Worm (Caenorhabditis elegans): ENCODE data around the gene pde-12.

Gene pde-12

DNA sequence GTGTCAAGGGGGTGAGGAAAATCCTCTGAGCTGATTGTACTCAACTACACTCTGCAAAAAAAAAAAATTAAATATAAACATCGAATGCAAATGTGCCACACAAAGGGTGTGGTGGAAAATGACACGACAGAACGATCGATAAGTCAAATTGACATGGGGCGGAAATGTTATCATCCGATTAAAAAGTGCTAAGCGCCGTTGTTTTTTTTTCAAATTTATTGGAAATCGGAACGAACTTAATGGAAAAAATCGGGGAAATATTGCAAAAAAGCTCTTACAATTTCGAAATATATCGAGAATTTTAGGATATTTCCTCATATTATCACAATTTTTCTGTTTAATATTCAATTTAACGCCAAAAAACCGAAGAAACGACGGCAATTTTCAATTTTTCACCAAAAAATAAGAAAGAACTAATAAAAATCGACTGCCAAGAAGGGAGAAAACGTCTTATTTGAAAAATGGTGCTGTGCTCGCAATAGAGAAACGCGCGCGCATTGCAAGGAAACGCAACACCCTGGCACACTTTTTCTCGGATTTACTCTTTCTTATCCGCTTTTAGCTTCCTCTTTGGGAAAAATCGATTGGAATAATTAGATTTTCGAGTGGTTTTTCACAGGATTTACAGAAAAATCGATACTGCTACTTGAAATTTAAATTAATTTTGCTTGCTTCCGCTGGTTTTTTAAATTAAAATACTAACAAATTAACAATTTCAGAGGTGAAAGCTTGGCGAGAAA, 24.0 kb upstream of the pde-12 start, which contains the start of the genes cey-4 and vps-50:
Gene cey-4, minus strand, starts transcription at position 51 of the 740 bp plus-strand sequence.
Gene vps-50, plus strand, starts transcription at position 541 of the 740 bp plus-strand sequence.
- TF ChIP-seq ref-1 (GFP tag; conservative IDR thresholded peaks at IDR 0.05) (no peak), ztf-23 (GFP tag; IDR thresholded peaks at IDR 0.05) (no peak), T22C8.4 (GFP tag; IDR thresholded peaks at IDR 0.05) (peak; percentile 30; the same call in 1 of the 2 replicates), klf-2 (GFP tag; conservative IDR thresholded peaks at IDR 0.05) (no peak), med-1 (GFP tag; optimal IDR thresholded peaks at IDR 0.05; ENCODE audit: insufficient read depth) (no peak), ztf-29 (GFP tag; IDR thresholded peaks at IDR 0.05) (no peak), cog-1 (tag; optimal IDR thresholded peaks at IDR 0.05) (peak; percentile 35)

DNA sequence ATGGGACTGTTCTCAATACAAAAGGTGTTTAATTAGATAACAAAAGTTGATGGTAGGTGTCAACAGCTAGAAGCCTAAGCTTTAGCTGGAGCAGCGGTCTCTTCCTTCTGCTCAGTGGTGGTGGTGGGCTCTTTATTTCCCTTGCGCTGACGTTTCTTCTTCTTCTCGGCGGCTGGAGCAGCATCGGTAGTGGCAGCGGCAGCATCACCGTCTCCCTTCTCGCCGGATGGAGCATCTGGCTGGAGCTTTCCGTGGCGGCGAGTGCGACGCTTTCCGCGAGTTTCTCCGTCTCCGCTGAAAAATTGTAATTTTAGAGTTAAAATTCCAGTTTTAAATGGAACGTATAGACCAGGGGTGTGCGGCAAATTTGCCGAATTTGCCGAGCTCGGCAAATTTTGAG, 22.3 kb upstream of the pde-12 start:
- TF ChIP-seq ref-1 (GFP tag; conservative IDR thresholded peaks at IDR 0.05) (no peak), T22C8.4 (GFP tag; IDR thresholded peaks at IDR 0.05) (no peak), tab-1 (GFP tag; IDR thresholded peaks at IDR 0.05) (no peak), ztf-29 (GFP tag; IDR thresholded peaks at IDR 0.05) (no peak), cog-1 (tag; optimal IDR thresholded peaks at IDR 0.05) (no peak), med-1 (GFP tag; optimal IDR thresholded peaks at IDR 0.05; ENCODE audit: insufficient read depth) (no peak), klf-2 (GFP tag; conservative IDR thresholded peaks at IDR 0.05) (no peak), ztf-23 (GFP tag; IDR thresholded peaks at IDR 0.05) (no peak), flt-1 (GFP tag; IDR thresholded peaks at IDR 0.05) (no peak)

DNA sequence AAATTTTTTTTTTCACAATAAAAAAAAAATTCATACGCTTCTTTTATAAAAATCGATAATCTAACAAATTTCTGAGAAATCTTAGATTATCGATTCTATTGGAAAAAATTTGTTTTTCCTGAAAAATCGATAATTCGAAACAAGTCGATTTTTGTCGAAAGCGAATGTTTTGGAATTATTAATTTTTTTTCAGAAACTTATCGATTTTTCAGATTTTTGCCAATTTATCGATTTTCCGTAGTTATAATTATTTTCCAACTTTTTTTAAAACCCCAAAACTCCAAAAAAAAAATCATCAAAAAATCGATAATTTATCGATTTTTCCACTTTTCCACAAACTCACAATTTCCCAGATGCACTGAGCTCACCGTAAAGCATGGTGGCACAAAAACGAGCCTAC, 16.6 kb upstream of the pde-12 start:
- TF ChIP-seq ref-1 (GFP tag; conservative IDR thresholded peaks at IDR 0.05) (no peak), T22C8.4 (GFP tag; IDR thresholded peaks at IDR 0.05) (peak; percentile 84)

DNA sequence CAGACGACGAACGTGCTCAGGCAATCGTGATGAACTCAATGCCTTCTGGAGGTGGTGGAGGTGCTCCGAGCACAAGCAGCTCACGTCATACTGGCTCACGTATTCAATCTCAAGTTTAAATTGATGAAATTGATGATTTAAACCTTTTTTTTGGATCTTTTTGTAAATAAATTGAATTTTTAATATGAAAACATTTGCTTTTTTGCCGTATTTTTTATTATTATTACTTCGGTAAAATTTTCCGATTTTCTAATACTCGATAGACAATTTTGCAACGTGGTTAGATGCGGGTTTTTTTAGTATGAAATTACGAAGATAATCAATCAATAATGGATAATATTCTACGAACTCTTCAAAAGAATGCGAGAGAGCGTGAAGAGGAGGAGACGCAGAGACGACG, 13.2 kb upstream of the pde-12 start, which contains the start of gene oxi-1:
Gene oxi-1, plus strand, starts transcription at position 301 of the 400 bp plus-strand sequence.
- TF ChIP-seq tab-1 (GFP tag; IDR thresholded peaks at IDR 0.05) (no peak), ztf-23 (GFP tag; IDR thresholded peaks at IDR 0.05) (no peak), ref-1 (GFP tag; conservative IDR thresholded peaks at IDR 0.05) (no peak), med-1 (GFP tag; optimal IDR thresholded peaks at IDR 0.05; ENCODE audit: insufficient read depth) (no peak), cog-1 (tag; optimal IDR thresholded peaks at IDR 0.05) (no peak), ztf-29 (GFP tag; IDR thresholded peaks at IDR 0.05) (no peak), flt-1 (GFP tag; IDR thresholded peaks at IDR 0.05) (no peak), T22C8.4 (GFP tag; IDR thresholded peaks at IDR 0.05) (no peak), klf-2 (GFP tag; conservative IDR thresholded peaks at IDR 0.05) (no peak)

ce11 chrIII:10856830-10857229, 12.0 kb upstream of the pde-12 start:
- TF ChIP-seq med-1 (GFP tag; optimal IDR thresholded peaks at IDR 0.05; ENCODE audit: insufficient read depth) (no peak), tab-1 (GFP tag; IDR thresholded peaks at IDR 0.05) (no peak), flt-1 (GFP tag; IDR thresholded peaks at IDR 0.05) (peak; percentile 66; the same call in 1 of the 2 replicates), ref-1 (GFP tag; conservative IDR thresholded peaks at IDR 0.05) (peak; percentile 28; the same call in 1 of the 2 replicates), ztf-23 (GFP tag; IDR thresholded peaks at IDR 0.05) (peak; percentile 78), T22C8.4 (GFP tag; IDR thresholded peaks at IDR 0.05) (0 out of 2 replicates have a peak, but pooled peaks have one; percentile 32), klf-2 (GFP tag; conservative IDR thresholded peaks at IDR 0.05) (peak; percentile 70; the same call in 1 of the 2 replicates)

DNA sequence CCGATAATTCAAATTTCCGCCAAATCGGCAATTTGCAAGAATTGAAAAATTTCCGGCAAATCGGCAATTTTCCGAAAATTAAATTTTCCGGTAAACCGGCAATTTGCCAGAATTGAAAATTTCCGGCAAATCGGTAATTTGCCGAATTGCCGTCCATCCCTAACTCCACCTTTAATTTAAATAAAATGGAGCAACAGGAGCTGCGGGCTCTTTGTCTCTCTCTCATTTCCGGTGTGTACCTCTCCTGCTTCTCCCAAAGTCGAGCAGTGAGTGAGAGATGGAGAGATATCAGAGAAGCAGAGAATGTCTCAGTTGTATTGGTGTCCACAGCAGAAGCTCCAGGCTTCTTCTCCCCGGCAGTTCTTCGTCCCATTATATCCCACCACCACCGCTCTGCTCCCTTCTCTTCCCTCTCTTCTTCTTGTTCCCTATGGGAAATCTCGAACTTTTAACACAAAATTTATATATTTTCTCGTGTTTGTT, 10.6 kb upstream of the pde-12 start, which contains the start of gene Y39A1C.1:
Gene Y39A1C.1, plus strand, starts transcription at position 51 of the 483 bp plus-strand sequence.
- TF ChIP-seq ztf-29 (GFP tag; IDR thresholded peaks at IDR 0.05) (no peak), T22C8.4 (GFP tag; IDR thresholded peaks at IDR 0.05) (no peak), ztf-23 (GFP tag; IDR thresholded peaks at IDR 0.05) (no peak), med-1 (GFP tag; optimal IDR thresholded peaks at IDR 0.05; ENCODE audit: insufficient read depth) (no peak), flt-1 (GFP tag; IDR thresholded peaks at IDR 0.05) (no peak), tab-1 (GFP tag; IDR thresholded peaks at IDR 0.05) (no peak), klf-2 (GFP tag; conservative IDR thresholded peaks at IDR 0.05) (no peak), cog-1 (tag; optimal IDR thresholded peaks at IDR 0.05) (no peak), ref-1 (GFP tag; conservative IDR thresholded peaks at IDR 0.05) (no peak)

DNA sequence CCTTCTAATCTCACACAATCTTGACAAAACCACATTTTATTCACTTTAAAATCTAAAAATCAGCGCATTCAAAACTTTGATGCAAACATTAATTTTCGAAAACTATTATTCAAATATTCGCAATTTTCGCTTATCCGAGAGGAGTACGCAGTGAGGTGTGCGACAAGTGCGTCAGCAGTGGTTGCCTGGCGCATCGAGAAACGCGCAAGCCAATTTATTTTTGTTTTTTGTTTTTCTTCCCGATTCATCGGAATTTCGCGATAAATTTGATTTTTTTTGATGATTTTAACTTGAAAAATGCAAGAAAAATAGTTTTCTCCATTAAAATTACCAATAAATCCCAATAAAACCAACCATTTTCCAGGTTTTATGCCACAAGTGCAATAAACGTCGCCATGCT, 4.0 kb upstream of the pde-12 start, which contains the start of the genes fbxb-85 and hex-3:
Gene fbxb-85, minus strand, starts transcription at position 106 of the 400 bp plus-strand sequence.
Gene hex-3, plus strand, starts transcription at position 365 of the 400 bp plus-strand sequence.
- peak; percentile 89 for TF ChIP-seq flt-1 (GFP tag; IDR thresholded peaks at IDR 0.05)
- peak; percentile 71 for TF ChIP-seq cog-1 (tag; optimal IDR thresholded peaks at IDR 0.05)
- peak; percentile 73 for TF ChIP-seq T22C8.4 (GFP tag; IDR thresholded peaks at IDR 0.05)
- TF ChIP-seq klf-2 (GFP tag; conservative IDR thresholded peaks at IDR 0.05), result 0 out of 2 replicates have a peak, but pooled peaks have one; percentile 50
- TF ChIP-seq ztf-29 (GFP tag; IDR thresholded peaks at IDR 0.05), result 0 out of 2 replicates have a peak, but pooled peaks have one; percentile 54
- TF ChIP-seq ref-1 (GFP tag; conservative IDR thresholded peaks at IDR 0.05), result 0 out of 2 replicates have a peak, but pooled peaks have one; percentile 45
- TF ChIP-seq tab-1 (GFP tag; IDR thresholded peaks at IDR 0.05), result peak; percentile 66; the same call in 1 of the 2 replicates
- TF ChIP-seq ztf-23 (GFP tag; IDR thresholded peaks at IDR 0.05), result peak; percentile 90
- peak; percentile 51 for TF ChIP-seq med-1 (GFP tag; optimal IDR thresholded peaks at IDR 0.05; ENCODE audit: insufficient read depth)

DNA sequence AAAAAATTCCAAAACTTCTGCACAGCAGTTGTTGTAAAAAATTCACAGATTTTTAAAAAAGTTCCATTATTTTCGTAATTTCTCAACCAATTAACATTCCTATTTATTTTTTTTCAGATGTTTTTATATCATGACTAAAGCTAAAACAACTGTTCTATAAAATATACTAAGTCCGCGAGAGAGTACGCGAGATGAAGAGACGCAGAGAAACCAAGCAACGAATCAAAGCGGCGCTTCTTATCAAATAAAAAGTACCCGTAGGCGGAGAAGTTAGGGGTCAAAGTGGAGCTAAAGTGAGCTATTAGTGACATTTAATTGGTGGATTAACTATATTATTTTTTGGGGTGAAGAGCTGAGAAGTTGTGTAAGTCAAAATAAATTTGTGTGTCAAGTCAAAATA, 12.2 kb downstream of the pde-12 start, which contains the start of gene sbsp-1:
Gene sbsp-1, plus strand, starts transcription at position 301 of the 400 bp plus-strand sequence.
- TF ChIP-seq T22C8.4 (GFP tag; IDR thresholded peaks at IDR 0.05) (no peak), cog-1 (tag; optimal IDR thresholded peaks at IDR 0.05) (no peak)

DNA sequence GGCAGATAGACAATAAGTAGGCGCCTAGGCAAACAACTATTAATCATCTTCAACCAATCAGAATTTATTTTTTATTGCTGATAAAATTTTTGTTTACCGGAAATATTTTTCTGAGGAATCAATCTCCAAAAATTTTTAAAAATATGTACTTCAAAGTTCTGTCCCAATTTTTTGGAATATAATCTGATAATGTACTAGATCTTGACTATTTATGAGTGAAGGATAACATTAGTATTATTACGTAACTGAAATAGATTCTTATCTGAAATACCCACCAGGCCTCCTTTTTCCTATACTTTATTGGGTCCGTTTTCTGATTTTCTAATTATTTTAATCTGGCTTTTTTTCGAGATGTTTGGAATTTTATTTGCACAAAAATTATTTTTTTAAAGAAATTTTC, 13.3 kb downstream of the pde-12 start:
- no peak for TF ChIP-seq klf-2 (GFP tag; conservative IDR thresholded peaks at IDR 0.05)
- no peak for TF ChIP-seq tab-1 (GFP tag; IDR thresholded peaks at IDR 0.05)

All from whole organism, midembryonic.